Worm (Caenorhabditis elegans) whole organism, midembryonic: ENCODE data around the gene col-115.

Experiments used
- T22C8.4 ChIP-seq: fragments of 200-800 bp; sonication (Bioruptor generic); IDR thresholded peaks from 2 replicates; pipeline ENCODE4 v1.3.6; 2022; ENCODE audit warnings: missing genetic modification characterization, missing compliant biosample characterization
- cog-1 ChIP-seq: sonication (generic microtip); optimal IDR thresholded peaks from 2 replicates; lab custom pipeline; 2016; ENCODE audit warnings: missing genetic modification characterization, missing compliant biosample characterization
- flt-1 ChIP-seq: fragments of 200-800 bp; sonication (Bioruptor generic); IDR thresholded peaks from 2 replicates; pipeline ENCODE4 v1.3.6; 2022; ENCODE audit warnings: missing genetic modification characterization, missing compliant biosample characterization
- klf-2 ChIP-seq: fragments of 200-800 bp; sonication (Bioruptor generic); conservative IDR thresholded peaks from 2 replicates; pipeline ENCODE4 v1.3.6; 2022; ENCODE audit warnings: missing genetic modification reagents, missing genetic modification characterization, missing compliant biosample characterization
- med-1 ChIP-seq: sonication (generic microtip); optimal IDR thresholded peaks from 2 replicates; lab custom pipeline; 2017; ENCODE audit warnings: missing genetic modification characterization, mild to moderate bottlenecking, missing compliant biosample characterization, antibody characterized with exemption, missing genetic modification reagents; ENCODE audit not compliant: insufficient read depth
- ref-1 ChIP-seq: fragments of 200-800 bp; sonication (Bioruptor generic); conservative IDR thresholded peaks from 2 replicates; pipeline ENCODE4 v1.3.6; 2022; ENCODE audit warnings: missing genetic modification reagents, missing genetic modification characterization, missing compliant biosample characterization
- tab-1 ChIP-seq: fragments of 200-800 bp; sonication (Bioruptor generic); IDR thresholded peaks from 2 replicates; pipeline ENCODE4 v1.3.6; 2022; ENCODE audit warnings: missing genetic modification characterization, missing compliant biosample characterization
- ztf-23 ChIP-seq: fragments of 200-800 bp; sonication (Bioruptor generic); IDR thresholded peaks from 2 replicates; pipeline ENCODE4 v1.3.6; 2022; ENCODE audit warnings: missing genetic modification reagents, missing genetic modification characterization, missing compliant biosample characterization
- ztf-29 ChIP-seq: fragments of 200-800 bp; sonication (Bioruptor generic); IDR thresholded peaks from 2 replicates; pipeline ENCODE4 v1.3.6; 2022; ENCODE audit warnings: missing genetic modification reagents, missing genetic modification characterization, missing compliant biosample characterization

DNA sequence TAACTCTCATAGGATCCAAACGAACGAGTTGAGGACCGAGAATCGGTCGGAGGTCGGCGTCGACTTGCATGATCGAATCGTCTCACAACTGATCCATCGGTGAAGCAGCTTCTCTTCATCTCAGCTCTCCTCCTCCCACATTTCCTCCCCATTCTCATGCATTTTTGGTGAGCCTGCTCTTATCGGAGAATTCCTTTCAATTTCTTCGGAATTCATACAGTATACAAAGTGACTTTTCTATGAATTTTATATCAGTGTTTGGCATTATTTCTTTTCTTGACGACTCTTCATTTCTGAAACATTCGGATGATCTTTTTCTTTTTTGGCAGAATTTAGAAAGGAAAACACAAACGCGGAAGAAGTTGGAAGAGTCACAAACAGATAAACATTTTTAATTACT lies 1.4 kb upstream of the col-115 start, which contains the start of gene mec-17:
- no peak for TF ChIP-seq med-1
- no peak for TF ChIP-seq tab-1 (GFP tag; lab: Robert Waterston, UW)
- no peak for TF ChIP-seq flt-1 (GFP tag; lab: Robert Waterston, UW)
- TF ChIP-seq ztf-23 (GFP tag; lab: Robert Waterston, UW), result no peak
- no peak for TF ChIP-seq ref-1 (GFP tag; lab: Robert Waterston, UW)
- TF ChIP-seq klf-2 (GFP tag; lab: Robert Waterston, UW), result no peak
- TF ChIP-seq T22C8.4 (GFP tag; lab: Robert Waterston, UW), result no peak
- TF ChIP-seq cog-1, result no peak
- no peak for TF ChIP-seq ztf-29 (GFP tag; lab: Robert Waterston, UW)
